Fruit fly (Drosophila melanogaster) whole organism, embryonic: Measurements from ENCODE around the gene Ythdc1.

Experiments
- ATbp ChIP-seq: fragments of 200-800 bp; sonication (Bioruptor generic); optimal IDR thresholded peaks from 2 replicates; lab custom pipeline; 2017; ENCODE audit warnings: missing biosample characterization, mild to moderate bottlenecking, missing genetic modification characterization, missing genetic modification reagents
- Aef1 ChIP-seq: fragments of 200-800 bp; sonication (Bioruptor generic); IDR thresholded peaks from 3 replicates; pipeline ENCODE4 v1.3.6; 2022; ENCODE audit warnings: missing biosample characterization, missing genetic modification characterization
- CG10147 ChIP-seq: fragments of 200-800 bp; sonication (Bioruptor generic); optimal IDR thresholded peaks from 2 replicates; lab custom pipeline; 2019; ENCODE audit warnings: missing biosample characterization, mild to moderate bottlenecking, missing genetic modification characterization, moderate library complexity
- CG10321 ChIP-seq: fragments of 200-800 bp; sonication (Bioruptor generic); IDR thresholded peaks from 2 replicates; pipeline ENCODE4 v1.3.6; 2022; ENCODE audit warnings: missing biosample characterization, missing genetic modification characterization
- CG10979 ChIP-seq: fragments of 200-800 bp; sonication (Bioruptor generic); optimal IDR thresholded peaks from 2 replicates; lab custom pipeline; 2018; ENCODE audit warnings: missing biosample characterization, mild to moderate bottlenecking, missing genetic modification characterization, moderate library complexity
- CG11247 ChIP-seq: fragments of 200-800 bp; sonication (Bioruptor generic); IDR thresholded peaks from 2 replicates; pipeline ENCODE4 v1.3.6; 2022; ENCODE audit warnings: missing biosample characterization, missing genetic modification characterization
- CG11456 ChIP-seq: fragments of 200-800 bp; sonication (Bioruptor generic); IDR thresholded peaks from 3 replicates; pipeline ENCODE4 v1.3.6; 2022; ENCODE audit warnings: missing biosample characterization, missing genetic modification characterization
- CG11504 ChIP-seq: fragments of 200-800 bp; sonication (Bioruptor generic); optimal IDR thresholded peaks from 3 replicates; lab custom pipeline; 2019; ENCODE audit warnings: missing biosample characterization, mild to moderate bottlenecking, missing genetic modification characterization, moderate library complexity
- CG11695 ChIP-seq: fragments of 200-800 bp; sonication (Bioruptor generic); IDR thresholded peaks from 3 replicates; pipeline ENCODE4 v1.3.6; 2022; ENCODE audit warnings: missing biosample characterization, missing genetic modification characterization
- CG12219 ChIP-seq: fragments of 200-800 bp; sonication (Bioruptor generic); optimal IDR thresholded peaks from 3 replicates; lab custom pipeline; 2018; ENCODE audit warnings: missing biosample characterization, mild to moderate bottlenecking, missing genetic modification characterization
- CG1233 ChIP-seq: fragments of 200-800 bp; sonication (Bioruptor generic); optimal IDR thresholded peaks from 4 replicates; lab custom pipeline; 2018; ENCODE audit warnings: missing biosample characterization, mild to moderate bottlenecking, missing genetic modification characterization
- CG13123 ChIP-seq: fragments of 200-800 bp; sonication (Bioruptor generic); optimal IDR thresholded peaks from 2 replicates; lab custom pipeline; 2016; ENCODE audit warnings: missing biosample characterization, missing genetic modification characterization
- CG15514 ChIP-seq: fragments of 200-800 bp; sonication (Bioruptor generic); optimal IDR thresholded peaks from 3 replicates; lab custom pipeline; 2017; ENCODE audit warnings: missing biosample characterization, missing genetic modification characterization, mild to moderate bottlenecking, moderate library complexity, missing genetic modification reagents
- CG2712 ChIP-seq: fragments of 200-800 bp; optimal IDR thresholded peaks from 3 replicates; lab custom pipeline; 2019; ENCODE audit warnings: missing biosample characterization, mild to moderate bottlenecking, missing genetic modification characterization, moderate library complexity
- CG30403 ChIP-seq: fragments of 200-800 bp; sonication (Bioruptor generic); optimal IDR thresholded peaks from 3 replicates; lab custom pipeline; 2016; ENCODE audit warnings: missing biosample characterization, missing genetic modification characterization
- CG43689 ChIP-seq: fragments of 200-800 bp; sonication (Bioruptor generic); IDR thresholded peaks from 2 replicates; pipeline ENCODE4 v1.3.6; 2022; ENCODE audit warnings: missing biosample characterization, missing genetic modification characterization
- CG4404 ChIP-seq: fragments of 200-800 bp; sonication (Bioruptor generic); IDR thresholded peaks from 2 replicates; pipeline ENCODE4 v1.3.6; 2022; ENCODE audit warnings: missing biosample characterization, missing genetic modification characterization
- CG7786 ChIP-seq: fragments of 200-800 bp; sonication (Bioruptor generic); optimal IDR thresholded peaks from 2 replicates; lab custom pipeline; 2016; ENCODE audit warnings: missing biosample characterization, missing genetic modification characterization
- CG8089 ChIP-seq: fragments of 200-800 bp; sonication (Bioruptor generic); optimal IDR thresholded peaks from 3 replicates; lab custom pipeline; 2016; ENCODE audit warnings: missing biosample characterization, missing genetic modification characterization
- CG8290 ChIP-seq, 3 experiments: fragments of 200-800 bp; sonication (Bioruptor generic); optimal IDR thresholded peaks; 2 replicates each; lab custom pipeline; 2016 to 2019; ENCODE audit warnings: missing biosample characterization in 3 of 3, missing genetic modification characterization in 3 of 3, mild to moderate bottlenecking in 2 of 3, moderate library complexity in 1 of 3
- CHES-1-like ChIP-seq: fragments of 200-800 bp; sonication (Bioruptor generic); optimal IDR thresholded peaks from 2 replicates; lab custom pipeline; 2016; ENCODE audit warnings: missing biosample characterization, missing genetic modification characterization
- Elba2 ChIP-seq: fragments of 200-800 bp; sonication (Bioruptor generic); optimal IDR thresholded peaks from 3 replicates; lab custom pipeline; 2016; ENCODE audit warnings: missing biosample characterization, missing genetic modification characterization
- Ets97D ChIP-seq: fragments of 200-800 bp; sonication (Bioruptor generic); optimal IDR thresholded peaks from 3 replicates; lab custom pipeline; 2016; ENCODE audit warnings: missing biosample characterization, missing genetic modification characterization
- Fer1 ChIP-seq: fragments of 200-800 bp; sonication (Bioruptor generic); optimal IDR thresholded peaks from 2 replicates; lab custom pipeline; 2017; ENCODE audit warnings: missing biosample characterization, mild to moderate bottlenecking, missing genetic modification characterization
- GATAe ChIP-seq: fragments of 200-800 bp; sonication (Bioruptor generic); conservative IDR thresholded peaks from 2 replicates; pipeline ENCODE4 v1.3.6; 2022; ENCODE audit warnings: missing biosample characterization, missing genetic modification characterization
- Med ChIP-seq: fragments of 200-800 bp; sonication (Bioruptor generic); peaks from one replicate; lab custom pipeline; 2016; ENCODE audit warnings: missing biosample characterization, missing genetic modification characterization, mild to moderate bottlenecking, inconsistent platforms, moderate library complexity
- NK7.1 ChIP-seq: fragments of 200-800 bp; sonication (Bioruptor generic); optimal IDR thresholded peaks from 3 replicates; lab custom pipeline; 2016; ENCODE audit warnings: missing biosample characterization, missing genetic modification characterization
- Nf-YB ChIP-seq: fragments of 200-800 bp; sonication (Bioruptor generic); optimal IDR thresholded peaks from 3 replicates; lab custom pipeline; 2019; ENCODE audit warnings: missing biosample characterization, mild to moderate bottlenecking, missing genetic modification characterization, moderate library complexity
- Opbp ChIP-seq: fragments of 200-800 bp; sonication (Bioruptor generic); IDR thresholded peaks from 3 replicates; pipeline ENCODE4 v1.3.6; 2022; ENCODE audit warnings: missing biosample characterization, missing genetic modification characterization; ENCODE audit not compliant: partially characterized antibody
- ap ChIP-seq: fragments of 200-800 bp; sonication (Bioruptor generic); IDR thresholded peaks from 2 replicates; pipeline ENCODE4 v1.3.6; 2022; ENCODE audit warnings: missing biosample characterization, missing genetic modification characterization
- bab2 ChIP-seq: fragments of 200-800 bp; sonication (Bioruptor generic); optimal IDR thresholded peaks from 2 replicates; lab custom pipeline; 2016; ENCODE audit warnings: missing biosample characterization, missing genetic modification characterization
- cg ChIP-seq: fragments of 200-800 bp; sonication (Bioruptor generic); optimal IDR thresholded peaks from 3 replicates; lab custom pipeline; 2019; ENCODE audit warnings: missing biosample characterization, mild to moderate bottlenecking, missing genetic modification characterization, moderate library complexity
- danr ChIP-seq: fragments of 200-800 bp; sonication (Bioruptor generic); IDR thresholded peaks from 2 replicates; pipeline ENCODE4 v1.3.6; 2022; ENCODE audit warnings: missing biosample characterization, missing genetic modification characterization
- ems ChIP-seq: fragments of 200-800 bp; sonication (Bioruptor generic); optimal IDR thresholded peaks from 3 replicates; lab custom pipeline; 2016; ENCODE audit warnings: missing biosample characterization, missing genetic modification characterization
- fu2 ChIP-seq: fragments of 200-800 bp; sonication (Bioruptor generic); optimal IDR thresholded peaks from 2 replicates; lab custom pipeline; 2016; ENCODE audit warnings: missing biosample characterization, missing genetic modification characterization
- gsb ChIP-seq: fragments of 200-800 bp; sonication (Bioruptor generic); IDR thresholded peaks from 2 replicates; pipeline ENCODE4 v1.3.6; 2022; ENCODE audit warnings: missing biosample characterization, missing genetic modification characterization
- gsb-n ChIP-seq: fragments of 200-800 bp; sonication (Bioruptor generic); optimal IDR thresholded peaks from 3 replicates; lab custom pipeline; 2018; ENCODE audit warnings: missing biosample characterization, mild to moderate bottlenecking, missing genetic modification characterization
- hth ChIP-seq: fragments of >200 bp; optimal IDR thresholded peaks from 2 replicates; lab custom pipeline; 2017; ENCODE audit warnings: inconsistent platforms
- lilli ChIP-seq: fragments of 200-800 bp; sonication (Bioruptor generic); optimal IDR thresholded peaks from 3 replicates; lab custom pipeline; 2016; ENCODE audit warnings: missing biosample characterization, missing genetic modification characterization
- luna ChIP-seq: fragments of 200-800 bp; sonication (Bioruptor generic); optimal IDR thresholded peaks from 2 replicates; lab custom pipeline; 2016; ENCODE audit warnings: missing biosample characterization, missing genetic modification characterization
- mld ChIP-seq: fragments of 200-800 bp; sonication (Bioruptor generic); IDR thresholded peaks from 3 replicates; pipeline ENCODE4 v1.3.6; 2022; ENCODE audit warnings: missing biosample characterization, missing genetic modification characterization; ENCODE audit not compliant: partially characterized antibody
- nau ChIP-seq: fragments of 200-800 bp; sonication (Bioruptor generic); optimal IDR thresholded peaks from 3 replicates; lab custom pipeline; 2017; ENCODE audit warnings: missing biosample characterization, mild to moderate bottlenecking, missing genetic modification characterization, missing genetic modification reagents
- rib ChIP-seq: fragments of 200-800 bp; sonication (Bioruptor generic); IDR thresholded peaks from 2 replicates; pipeline ENCODE4 v1.3.6; 2022; ENCODE audit warnings: missing biosample characterization, missing genetic modification characterization
- salm ChIP-seq: fragments of 200-800 bp; sonication (Bioruptor generic); optimal IDR thresholded peaks from 2 replicates; lab custom pipeline; 2018; ENCODE audit warnings: missing biosample characterization, mild to moderate bottlenecking, missing genetic modification characterization
- sim ChIP-seq: fragments of 200-800 bp; sonication (Bioruptor generic); IDR thresholded peaks from 2 replicates; pipeline ENCODE4 v1.3.6; 2022; ENCODE audit warnings: missing biosample characterization, missing genetic modification characterization
- slp2 ChIP-seq: fragments of 200-800 bp; sonication (Bioruptor generic); optimal IDR thresholded peaks from 2 replicates; lab custom pipeline; 2016; ENCODE audit warnings: missing biosample characterization, missing genetic modification characterization
- sr ChIP-seq: fragments of 200-800 bp; sonication (Bioruptor generic); IDR thresholded peaks from 3 replicates; pipeline ENCODE4 v1.3.6; 2022; ENCODE audit warnings: missing biosample characterization, missing genetic modification characterization
- tup ChIP-seq: fragments of 200-800 bp; sonication (Bioruptor generic); optimal IDR thresholded peaks from 2 replicates; lab custom pipeline; 2016; ENCODE audit warnings: missing biosample characterization, mild to moderate bottlenecking, missing genetic modification characterization, moderate library complexity
- vnd ChIP-seq: fragments of 200-800 bp; sonication (Bioruptor generic); IDR thresholded peaks from 3 replicates; pipeline ENCODE4 v1.3.6; 2022; ENCODE audit warnings: missing biosample characterization, missing genetic modification characterization; ENCODE audit not compliant: partially characterized antibody

The Ythdc1 gene

DNA sequence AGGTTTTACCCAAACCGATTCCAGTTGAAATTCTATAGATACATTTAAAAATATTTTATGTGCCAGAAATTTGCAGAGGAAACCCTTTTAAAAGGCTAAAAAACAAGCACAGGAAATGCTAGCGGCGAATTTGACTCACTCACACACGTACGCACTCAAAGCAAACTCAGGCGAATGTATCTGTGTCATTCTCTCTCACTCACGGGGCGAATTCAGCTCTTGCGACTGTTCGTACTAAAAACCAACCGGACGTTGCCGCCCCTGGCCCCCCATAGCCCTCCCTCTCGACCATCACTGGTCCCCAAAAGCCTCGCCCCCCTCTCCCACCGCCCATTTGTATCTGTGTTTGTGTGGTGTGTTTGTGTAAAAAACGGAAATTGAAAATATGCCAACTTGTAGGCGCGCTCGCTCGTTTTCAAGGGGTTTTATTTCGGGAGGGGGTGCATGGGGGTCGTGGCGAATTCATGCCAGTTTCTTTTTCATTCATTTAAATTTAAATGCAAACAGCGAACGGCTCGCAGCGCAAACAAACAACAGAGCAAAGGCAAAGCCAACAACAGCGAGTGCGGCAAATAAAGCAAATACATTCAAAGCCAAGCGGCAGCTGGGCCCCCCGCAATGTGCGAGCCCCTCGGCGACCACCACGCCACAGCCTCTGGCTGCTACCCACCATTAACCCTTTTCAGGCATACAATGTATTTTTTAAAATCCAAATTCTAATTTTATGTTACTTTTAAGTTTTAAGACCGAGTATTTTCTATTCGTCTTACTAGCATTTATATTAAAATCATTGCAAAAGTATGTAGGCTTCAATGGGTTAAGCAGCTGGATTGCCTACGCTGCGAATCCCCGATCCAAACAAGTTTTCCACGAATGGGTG lies 44.5 kb upstream of the Ythdc1 start (continued):
- TF ChIP-seq hth (lab: Kevin White, UChicago) (no peak), CG10147 (GFP tag; lab: Kevin White, UChicago) (peak; percentile 52), NK7.1 (GFP tag; lab: Kevin White, UChicago) (peak; percentile 2), CG8290 (GFP tag; optimal IDR thresholded peaks at IDR 0.05; lab: Kevin White, UChicago) (no peak), CG8290 (tag; optimal IDR thresholded peaks at IDR 0.05; lab: Kevin White, UChicago) (peak; percentile 25 to 97), salm (tag; lab: Kevin White, UChicago) (peak; percentile 25), CG11504 (tag; lab: Kevin White, UChicago) (peak; percentile 71), CG13123 (GFP tag; lab: Kevin White, UChicago) (peak; percentile 0), ATbp (GFP tag; lab: Kevin White, UChicago) (peak; percentile 86), CG4404 (GFP tag; lab: Robert Waterston, UW) (peak; percentile 56), Med (GFP tag; lab: Kevin White, UChicago) (peak; percentile 95), slp2 (GFP tag; lab: Kevin White, UChicago) (peak; percentile 36), CG8089 (GFP tag; lab: Kevin White, UChicago) (peak; percentile 44), rib (GFP tag; lab: Robert Waterston, UW) (peak; percentile 90), CG2712 (peak; percentile 61), sr (GFP tag; lab: Robert Waterston, UW) (peak; percentile 76), CG43689 (GFP tag; lab: Robert Waterston, UW) (peak; percentile 67), CG15514 (peak; percentile 54), CG10321 (GFP tag; lab: Robert Waterston, UW) (peak; percentile 57), CG10979 (peak; percentile 26), nau (GFP tag; lab: Kevin White, UChicago) (peak; percentile 86), CG1233 (peak; percentile 40), cg (GFP tag; lab: Kevin White, UChicago) (peak; percentile 95), bab2 (GFP tag; lab: Kevin White, UChicago) (peak; percentile 78), danr (GFP tag; lab: Robert Waterston, UW) (peak; percentile 63; the same call in 1 of the 2 replicates), CG11456 (GFP tag; lab: Robert Waterston, UW) (peak; percentile 84), gsb (GFP tag; lab: Robert Waterston, UW) (peak; percentile 59), mld (GFP tag; lab: Robert Waterston, UW) (no peak), Ets97D (GFP tag; lab: Kevin White, UChicago) (no peak), Opbp (GFP tag; lab: Robert Waterston, UW) (peak; percentile 30; the same call in 1 of the 3 replicates), GATAe (GFP tag; lab: Robert Waterston, UW) (peak; percentile 51), tup (GFP tag; lab: Kevin White, UChicago) (no peak), gsb-n (tag; lab: Kevin White, UChicago) (peak; percentile 30), Nf-YB (GFP tag; lab: Kevin White, UChicago) (peak; percentile 28), CG12219 (GFP tag; lab: Kevin White, UChicago) (peak; percentile 40), CG7786 (GFP tag; lab: Kevin White, UChicago) (peak; percentile 66), luna (GFP tag; lab: Kevin White, UChicago) (peak; percentile 5), CG30403 (peak; percentile 48), sim (peak; percentile 18; the same call in 1 of the 2 replicates), CHES-1-like (GFP tag; lab: Kevin White, UChicago) (peak; percentile 69), CG11695 (GFP tag; lab: Robert Waterston, UW) (peak; percentile 80), vnd (GFP tag; lab: Robert Waterston, UW) (no peak), Aef1 (GFP tag; lab: Robert Waterston, UW) (peak; percentile 79), Elba2 (GFP tag; lab: Kevin White, UChicago) (no peak), lilli (GFP tag; lab: Kevin White, UChicago) (peak; percentile 78), ap (GFP tag; lab: Robert Waterston, UW) (peak; percentile 77), CG11247 (GFP tag; lab: Robert Waterston, UW) (peak; percentile 52), fu2 (peak; percentile 50), ems (GFP tag; lab: Kevin White, UChicago) (peak; percentile 63), Fer1 (GFP tag; lab: Kevin White, UChicago) (peak; percentile 82)
